Fruit fly (Drosophila melanogaster) whole organism, embryonic: ENCODE measurements around the gene Ada1-2.

Source experiments
- Ada2b ChIP-seq: fragments of 200-800 bp; sonication (Bioruptor generic); IDR thresholded peaks from 2 replicates; pipeline ENCODE4 v1.3.6; 2022; ENCODE audit warnings: missing biosample characterization, missing genetic modification characterization
- B-H2 ChIP-seq: fragments of 200-800 bp; sonication (Bioruptor generic); optimal IDR thresholded peaks from 2 replicates; lab custom pipeline; 2018; ENCODE audit warnings: missing biosample characterization, mild to moderate bottlenecking, missing genetic modification characterization
- Bgb ChIP-seq: fragments of 200-800 bp; sonication (Bioruptor generic); IDR thresholded peaks from 2 replicates; pipeline ENCODE4 v1.3.6; 2022; ENCODE audit warnings: missing biosample characterization, missing genetic modification characterization; ENCODE audit not compliant: partially characterized antibody
- CG10274 ChIP-seq: fragments of 200-800 bp; sonication (Bioruptor generic); optimal IDR thresholded peaks from 3 replicates; lab custom pipeline; 2017; ENCODE audit warnings: missing biosample characterization, mild to moderate bottlenecking, missing genetic modification characterization
- CG10321 ChIP-seq: fragments of 200-800 bp; sonication (Bioruptor generic); IDR thresholded peaks from 2 replicates; pipeline ENCODE4 v1.3.6; 2022; ENCODE audit warnings: missing biosample characterization, missing genetic modification characterization
- CG10366 ChIP-seq: fragments of 200-800 bp; sonication (Bioruptor generic); IDR thresholded peaks from 2 replicates; pipeline ENCODE4 v1.3.6; 2022; ENCODE audit warnings: missing biosample characterization, missing genetic modification characterization
- CG10565 ChIP-seq: fragments of 200-800 bp; sonication (Bioruptor generic); optimal IDR thresholded peaks from 3 replicates; lab custom pipeline; 2016; ENCODE audit warnings: missing biosample characterization, mild to moderate bottlenecking, missing genetic modification characterization
- CG11723 ChIP-seq: fragments of 200-800 bp; sonication (Bioruptor generic); optimal IDR thresholded peaks from 2 replicates; lab custom pipeline; 2017; ENCODE audit warnings: missing biosample characterization, mild to moderate bottlenecking, missing genetic modification characterization
- CG12071 ChIP-seq: fragments of 200-800 bp; sonication (Bioruptor generic); optimal IDR thresholded peaks from 3 replicates; lab custom pipeline; 2018; ENCODE audit warnings: missing biosample characterization, mild to moderate bottlenecking, missing genetic modification characterization
- CG12659 ChIP-seq: fragments of 200-800 bp; sonication (Bioruptor generic); optimal IDR thresholded peaks from 3 replicates; lab custom pipeline; 2017; ENCODE audit warnings: mild to moderate bottlenecking, missing biosample characterization, missing genetic modification reagents, missing genetic modification characterization
- CG17361 ChIP-seq: fragments of 200-800 bp; sonication (Bioruptor generic); IDR thresholded peaks from 3 replicates; pipeline ENCODE4 v1.3.6; 2022; ENCODE audit warnings: missing biosample characterization, missing genetic modification characterization
- CG18764 ChIP-seq: fragments of 200-800 bp; sonication (Bioruptor generic); optimal IDR thresholded peaks from 3 replicates; lab custom pipeline; 2016; ENCODE audit warnings: missing biosample characterization, missing genetic modification characterization
- CG30403 ChIP-seq: fragments of 200-800 bp; sonication (Bioruptor generic); optimal IDR thresholded peaks from 3 replicates; lab custom pipeline; 2016; ENCODE audit warnings: missing biosample characterization, missing genetic modification characterization
- CG3838 ChIP-seq: fragments of 200-800 bp; sonication (Bioruptor generic); optimal IDR thresholded peaks from 3 replicates; lab custom pipeline; 2016; ENCODE audit warnings: missing biosample characterization, missing genetic modification characterization
- CG4707 ChIP-seq: fragments of 200-800 bp; sonication (Bioruptor generic); optimal IDR thresholded peaks from 2 replicates; lab custom pipeline; 2018; ENCODE audit warnings: missing biosample characterization, mild to moderate bottlenecking, missing genetic modification characterization, moderate library complexity
- CG6813 ChIP-seq: fragments of 200-800 bp; sonication (Bioruptor generic); optimal IDR thresholded peaks from 2 replicates; lab custom pipeline; 2017; ENCODE audit warnings: missing biosample characterization, missing genetic modification characterization, mild to moderate bottlenecking, moderate library complexity, missing genetic modification reagents
- CG8765 ChIP-seq: fragments of 200-800 bp; sonication (Bioruptor generic); IDR thresholded peaks from 2 replicates; pipeline ENCODE4 v1.3.6; 2022; ENCODE audit warnings: missing biosample characterization, missing genetic modification characterization
- Camta ChIP-seq: fragments of 200-800 bp; sonication (Bioruptor generic); optimal IDR thresholded peaks from 2 replicates; lab custom pipeline; 2016; ENCODE audit warnings: missing biosample characterization, missing genetic modification characterization
- Dref ChIP-seq: fragments of 200-800 bp; sonication (Bioruptor generic); IDR thresholded peaks from 2 replicates; pipeline ENCODE4 v1.3.6; 2022; ENCODE audit warnings: missing biosample characterization, missing genetic modification characterization
- Ets65A ChIP-seq: fragments of 200-800 bp; sonication (Bioruptor generic); peaks from one replicate; lab custom pipeline; 2016; ENCODE audit warnings: missing biosample characterization, missing genetic modification characterization
- Ets97D ChIP-seq: fragments of 200-800 bp; sonication (Bioruptor generic); optimal IDR thresholded peaks from 3 replicates; lab custom pipeline; 2016; ENCODE audit warnings: missing biosample characterization, missing genetic modification characterization
- Fer3 ChIP-seq: fragments of 200-800 bp; sonication (Bioruptor generic); optimal IDR thresholded peaks from 2 replicates; lab custom pipeline; 2018; ENCODE audit warnings: missing biosample characterization, mild to moderate bottlenecking, missing genetic modification characterization, moderate library complexity
- H2.0 ChIP-seq: fragments of 200-800 bp; sonication (Bioruptor generic); IDR thresholded peaks from 2 replicates; pipeline ENCODE4 v1.3.6; 2022; ENCODE audit warnings: missing biosample characterization, missing genetic modification characterization
- Myb ChIP-seq: fragments of 200-800 bp; sonication (Bioruptor generic); optimal IDR thresholded peaks from 2 replicates; lab custom pipeline; 2016; ENCODE audit warnings: missing biosample characterization, missing genetic modification characterization
- NK7.1 ChIP-seq: fragments of 200-800 bp; sonication (Bioruptor generic); optimal IDR thresholded peaks from 3 replicates; lab custom pipeline; 2016; ENCODE audit warnings: missing biosample characterization, missing genetic modification characterization
- Optix ChIP-seq: fragments of 200-800 bp; sonication (Bioruptor generic); IDR thresholded peaks from 3 replicates; pipeline ENCODE4 v1.3.6; 2022; ENCODE audit warnings: missing biosample characterization, missing genetic modification characterization
- Six4 ChIP-seq: fragments of 200-800 bp; sonication (Bioruptor generic); optimal IDR thresholded peaks from 2 replicates; lab custom pipeline; 2016; ENCODE audit warnings: missing biosample characterization, missing genetic modification characterization
- Tbp ChIP-seq: fragments of >200 bp; optimal IDR thresholded peaks from 2 replicates; lab custom pipeline; 2018; ENCODE audit warnings: missing biosample characterization, missing genetic modification characterization
- bab2 ChIP-seq: fragments of 200-800 bp; sonication (Bioruptor generic); optimal IDR thresholded peaks from 2 replicates; lab custom pipeline; 2016; ENCODE audit warnings: missing biosample characterization, missing genetic modification characterization
- br ChIP-seq: fragments of >200 bp; optimal IDR thresholded peaks from 2 replicates; lab custom pipeline; 2017
- ci ChIP-seq: fragments of 200-800 bp; sonication (Bioruptor generic); IDR thresholded peaks from 3 replicates; pipeline ENCODE4 v1.3.6; 2022; ENCODE audit warnings: missing biosample characterization, missing genetic modification characterization
- crol ChIP-seq: fragments of 200-800 bp; sonication (Bioruptor generic); IDR thresholded peaks from 2 replicates; pipeline ENCODE4 v1.3.6; 2022; ENCODE audit warnings: missing biosample characterization, missing genetic modification characterization
- danr ChIP-seq: fragments of 200-800 bp; sonication (Bioruptor generic); IDR thresholded peaks from 2 replicates; pipeline ENCODE4 v1.3.6; 2022; ENCODE audit warnings: missing biosample characterization, missing genetic modification characterization
- dmrt11E ChIP-seq: fragments of 200-800 bp; sonication (Bioruptor generic); optimal IDR thresholded peaks from 3 replicates; lab custom pipeline; 2018; ENCODE audit warnings: missing biosample characterization, mild to moderate bottlenecking, missing genetic modification characterization, moderate library complexity
- esg ChIP-seq: fragments of 200-800 bp; sonication (Bioruptor generic); conservative IDR thresholded peaks from 2 replicates; pipeline ENCODE4 v1.3.6; 2022; ENCODE audit warnings: missing biosample characterization, missing genetic modification characterization
- gro ChIP-seq: fragments of 200-800 bp; sonication (Bioruptor generic); optimal IDR thresholded peaks from 2 replicates; lab custom pipeline; 2016; ENCODE audit warnings: missing biosample characterization, missing genetic modification characterization
- gt ChIP-seq: fragments of 200-800 bp; sonication (Bioruptor generic); IDR thresholded peaks from 2 replicates; pipeline ENCODE4 v1.3.6; 2022; ENCODE audit warnings: missing biosample characterization, missing genetic modification characterization
- jigr1 ChIP-seq: fragments of 200-800 bp; sonication (Bioruptor generic); IDR thresholded peaks from 3 replicates; pipeline ENCODE4 v1.3.6; 2022; ENCODE audit warnings: missing biosample characterization, missing genetic modification characterization
- klu ChIP-seq: fragments of 200-800 bp; sonication (Bioruptor generic); IDR thresholded peaks from 2 replicates; pipeline ENCODE4 v1.3.6; 2022; ENCODE audit warnings: missing biosample characterization, missing genetic modification characterization
- knrl ChIP-seq: fragments of 200-800 bp; sonication (Bioruptor generic); IDR thresholded peaks from 3 replicates; pipeline ENCODE4 v1.3.6; 2022; ENCODE audit warnings: missing biosample characterization, missing genetic modification characterization; ENCODE audit not compliant: partially characterized antibody
- lov ChIP-seq, 2 experiments: fragments of 200-800 bp in 1 of 2; fragments of >200 bp in 1 of 2; sonication (Bioruptor generic) in 1 of 2; IDR thresholded peaks in 1 of 2; optimal IDR thresholded peaks in 1 of 2; 2 replicates in 1 of 2; 3 replicates in 1 of 2; pipeline versions ENCODE4 v1.3.6 to Lab custom; 2017 to 2022; ENCODE audit warnings: missing biosample characterization in 1 of 2, missing genetic modification characterization in 1 of 2
- mam ChIP-seq: fragments of 200-800 bp; sonication (Bioruptor generic); optimal IDR thresholded peaks from 3 replicates; lab custom pipeline; 2016; ENCODE audit warnings: missing biosample characterization, missing genetic modification characterization
- mirr ChIP-seq: fragments of 200-800 bp; sonication (Bioruptor generic); optimal IDR thresholded peaks from 3 replicates; lab custom pipeline; 2018; ENCODE audit warnings: missing biosample characterization, mild to moderate bottlenecking, missing genetic modification characterization
- otp ChIP-seq: fragments of 200-800 bp; sonication (Bioruptor generic); IDR thresholded peaks from 3 replicates; pipeline ENCODE4, ENCODE4 v1.3.6; 2022; ENCODE audit warnings: missing biosample characterization, missing genetic modification characterization
- ro ChIP-seq: fragments of 200-800 bp; sonication (Bioruptor generic); IDR thresholded peaks from 2 replicates; pipeline ENCODE4 v1.3.6; 2022; ENCODE audit warnings: missing biosample characterization, missing genetic modification characterization
- so ChIP-seq: fragments of 200-800 bp; sonication (Bioruptor generic); IDR thresholded peaks from 3 replicates; pipeline ENCODE4 v1.3.6; 2022; ENCODE audit warnings: missing biosample characterization, missing genetic modification characterization
- sqz ChIP-seq: fragments of 200-800 bp; sonication (Bioruptor generic); optimal IDR thresholded peaks from 3 replicates; lab custom pipeline; 2018; ENCODE audit warnings: missing biosample characterization, mild to moderate bottlenecking, missing genetic modification characterization
- stwl ChIP-seq: fragments of 200-800 bp; sonication (Bioruptor generic); optimal IDR thresholded peaks from 3 replicates; lab custom pipeline; 2018; ENCODE audit warnings: missing biosample characterization, mild to moderate bottlenecking, missing genetic modification characterization, moderate library complexity
- sug ChIP-seq: fragments of 200-800 bp; optimal IDR thresholded peaks from 2 replicates; lab custom pipeline; 2019; ENCODE audit warnings: missing biosample characterization, mild to moderate bottlenecking, missing genetic modification characterization, moderate library complexity
- trem ChIP-seq: fragments of 200-800 bp; optimal IDR thresholded peaks from 3 replicates; lab custom pipeline; 2019; ENCODE audit warnings: missing biosample characterization, mild to moderate bottlenecking, missing genetic modification characterization, moderate library complexity
- z ChIP-seq: fragments of 200-800 bp; sonication (Bioruptor generic); IDR thresholded peaks from 3 replicates; pipeline ENCODE4 v1.3.6; 2022; ENCODE audit warnings: missing biosample characterization, missing genetic modification characterization
- zf30C ChIP-seq: fragments of 200-800 bp; sonication (Bioruptor generic); optimal IDR thresholded peaks from 3 replicates; lab custom pipeline; 2018; ENCODE audit warnings: missing biosample characterization, mild to moderate bottlenecking, missing genetic modification characterization

The Ada1-2 gene

dm6 chr2L:12010100-12010876 lies 17.6 kb downstream of the Ada1-2 start (continued):
- no peak for TF ChIP-seq Dref (GFP tag; lab: Robert Waterston, UW)
- no peak for TF ChIP-seq br (lab: Kevin White, UChicago)
- TF ChIP-seq B-H2 (GFP tag; lab: Kevin White, UChicago): peak; percentile 60
- TF ChIP-seq crol (GFP tag; lab: Robert Waterston, UW): no peak
- TF ChIP-seq gro: peak; percentile 53
- no peak for TF ChIP-seq gt (GFP tag; lab: Robert Waterston, UW)
- no peak for TF ChIP-seq dmrt11E
- TF ChIP-seq Ada2b (GFP tag; lab: Robert Waterston, UW): no peak
- TF ChIP-seq Six4: no peak
- no peak for TF ChIP-seq CG6813
- peak; percentile 91 for TF ChIP-seq sug (tag; lab: Kevin White, UChicago)
- no peak for TF ChIP-seq CG18764 (GFP tag; lab: Kevin White, UChicago)
- no peak for TF ChIP-seq klu (GFP tag; lab: Robert Waterston, UW)
- no peak for TF ChIP-seq otp
- TF ChIP-seq CG3838: peak; percentile 98
- no peak for TF ChIP-seq CG12071
- TF ChIP-seq zf30C (GFP tag; lab: Kevin White, UChicago): no peak
- peak; percentile 73 for TF ChIP-seq mirr (GFP tag; lab: Kevin White, UChicago)
- no peak for TF ChIP-seq Camta (GFP tag; lab: Kevin White, UChicago)
- TF ChIP-seq CG10565 (GFP tag; lab: Kevin White, UChicago): no peak
- TF ChIP-seq jigr1 (GFP tag; lab: Robert Waterston, UW): no peak
- no peak for TF ChIP-seq CG10366 (GFP tag; lab: Robert Waterston, UW)
- TF ChIP-seq esg: no peak
- TF ChIP-seq stwl: peak; percentile 7
- TF ChIP-seq Ets65A (GFP tag; lab: Kevin White, UChicago): no peak
- no peak for TF ChIP-seq CG10274
- TF ChIP-seq bab2 (GFP tag; lab: Kevin White, UChicago): no peak
- no peak for TF ChIP-seq CG10321 (GFP tag; lab: Robert Waterston, UW)
- TF ChIP-seq CG4707 (GFP tag; lab: Kevin White, UChicago): peak; percentile 91
- no peak for TF ChIP-seq CG30403
- no peak for TF ChIP-seq mam (GFP tag; lab: Kevin White, UChicago)
- TF ChIP-seq Ets97D (GFP tag; lab: Kevin White, UChicago): no peak
- TF ChIP-seq Optix (GFP tag; lab: Robert Waterston, UW): no peak
- no peak for TF ChIP-seq so (GFP tag; lab: Robert Waterston, UW)
- TF ChIP-seq CG11723: no peak

dm6 chr2L:12010877-12011666 lies 18.4 kb downstream of the Ada1-2 start:
- TF ChIP-seq knrl (GFP tag; lab: Robert Waterston, UW) (no peak), ro (GFP tag; lab: Robert Waterston, UW) (no peak), ci (GFP tag; lab: Robert Waterston, UW) (no peak), sqz (GFP tag; lab: Kevin White, UChicago) (peak; percentile 59), trem (tag; lab: Kevin White, UChicago) (peak; percentile 80), danr (no peak), H2.0 (GFP tag; lab: Robert Waterston, UW) (no peak), CG8765 (no peak), NK7.1 (GFP tag; lab: Kevin White, UChicago) (peak; percentile 31), Fer3 (tag; lab: Kevin White, UChicago) (peak; percentile 94), CG12659 (GFP tag; lab: Kevin White, UChicago) (peak; percentile 95), Myb (GFP tag; lab: Kevin White, UChicago) (peak; percentile 20), Bgb (no peak), Tbp (GFP tag; lab: Kevin White, UChicago) (no peak), CG17361 (no peak), lov (optimal IDR thresholded peaks at IDR 0.05; lab: Kevin White, UChicago) (no peak), lov (GFP tag; IDR thresholded peaks at IDR 0.05; lab: Robert Waterston, UW) (no peak), z (GFP tag; lab: Robert Waterston, UW) (no peak)
